Fruit fly (Drosophila melanogaster) whole organism, embryonic: ENCODE results near the gene CG9289.

Source experiments
- Adf1 ChIP-seq: fragments of 200-800 bp; sonication (Bioruptor generic); IDR thresholded peaks from 2 replicates; pipeline ENCODE4 v1.3.6; 2022; ENCODE audit warnings: missing biosample characterization, missing genetic modification characterization
- B-H2 ChIP-seq: fragments of 200-800 bp; sonication (Bioruptor generic); optimal IDR thresholded peaks from 2 replicates; lab custom pipeline; 2018; ENCODE audit warnings: missing biosample characterization, mild to moderate bottlenecking, missing genetic modification characterization
- CG10321 ChIP-seq: fragments of 200-800 bp; sonication (Bioruptor generic); IDR thresholded peaks from 2 replicates; pipeline ENCODE4 v1.3.6; 2022; ENCODE audit warnings: missing biosample characterization, missing genetic modification characterization
- CG10543 ChIP-seq: fragments of 200-800 bp; sonication (Bioruptor generic); optimal IDR thresholded peaks from 3 replicates; lab custom pipeline; 2017; ENCODE audit warnings: missing biosample characterization, mild to moderate bottlenecking, missing genetic modification characterization, moderate library complexity
- CG10959 ChIP-seq: fragments of 200-800 bp; sonication (Bioruptor generic); IDR thresholded peaks from 2 replicates; pipeline ENCODE4 v1.3.6; 2022; ENCODE audit warnings: missing biosample characterization, missing genetic modification characterization
- CG12071 ChIP-seq: fragments of 200-800 bp; sonication (Bioruptor generic); optimal IDR thresholded peaks from 3 replicates; lab custom pipeline; 2018; ENCODE audit warnings: missing biosample characterization, mild to moderate bottlenecking, missing genetic modification characterization
- CG12104 ChIP-seq: fragments of 200-800 bp; sonication (Bioruptor generic); optimal IDR thresholded peaks from 3 replicates; lab custom pipeline; 2016; ENCODE audit warnings: missing biosample characterization, missing genetic modification characterization
- CG12219 ChIP-seq: fragments of 200-800 bp; sonication (Bioruptor generic); optimal IDR thresholded peaks from 3 replicates; lab custom pipeline; 2018; ENCODE audit warnings: missing biosample characterization, mild to moderate bottlenecking, missing genetic modification characterization
- CG15011 ChIP-seq: fragments of 200-800 bp; sonication (Bioruptor generic); optimal IDR thresholded peaks from 3 replicates; lab custom pipeline; 2018; ENCODE audit warnings: missing biosample characterization, mild to moderate bottlenecking, missing genetic modification characterization
- CG15514 ChIP-seq: fragments of 200-800 bp; sonication (Bioruptor generic); optimal IDR thresholded peaks from 3 replicates; lab custom pipeline; 2017; ENCODE audit warnings: missing biosample characterization, missing genetic modification characterization, mild to moderate bottlenecking, moderate library complexity, missing genetic modification reagents
- CG2199 ChIP-seq: fragments of 200-800 bp; sonication (Bioruptor generic); IDR thresholded peaks from 3 replicates; pipeline ENCODE4 v1.3.6; 2022; ENCODE audit warnings: missing biosample characterization, missing genetic modification characterization
- CG2678 ChIP-seq: fragments of 200-800 bp; sonication (Bioruptor generic); optimal IDR thresholded peaks from 3 replicates; lab custom pipeline; 2019; ENCODE audit warnings: missing biosample characterization, mild to moderate bottlenecking, missing genetic modification characterization, moderate library complexity
- CG32772 ChIP-seq: fragments of 200-800 bp; sonication (Bioruptor generic); IDR thresholded peaks from 2 replicates; pipeline ENCODE4 v1.3.6; 2022; ENCODE audit warnings: missing biosample characterization, missing genetic modification characterization
- CG34376 ChIP-seq: fragments of 200-800 bp; sonication (Bioruptor generic); optimal IDR thresholded peaks from 2 replicates; lab custom pipeline; 2018; ENCODE audit warnings: missing biosample characterization, mild to moderate bottlenecking, missing genetic modification characterization
- CG5953 ChIP-seq: fragments of 200-800 bp; sonication (Bioruptor generic); IDR thresholded peaks from 2 replicates; pipeline ENCODE4 v1.3.6; 2022; ENCODE audit warnings: missing biosample characterization, missing genetic modification characterization
- CG7357 ChIP-seq: fragments of 200-800 bp; sonication (Bioruptor generic); IDR thresholded peaks from 3 replicates; pipeline ENCODE4 v1.3.6; 2022; ENCODE audit warnings: missing biosample characterization, missing genetic modification characterization
- CG7745 ChIP-seq: fragments of 200-800 bp; sonication (Bioruptor generic); optimal IDR thresholded peaks from 2 replicates; lab custom pipeline; 2018; ENCODE audit warnings: missing biosample characterization, mild to moderate bottlenecking, missing genetic modification characterization, moderate library complexity
- CG7839 ChIP-seq: fragments of 200-800 bp; sonication (Bioruptor generic); optimal IDR thresholded peaks from 3 replicates; lab custom pipeline; 2018; ENCODE audit warnings: missing biosample characterization, mild to moderate bottlenecking, missing genetic modification characterization, moderate library complexity
- CG8359 ChIP-seq: fragments of 200-800 bp; sonication (Bioruptor generic); optimal IDR thresholded peaks from 2 replicates; lab custom pipeline; 2017; ENCODE audit warnings: missing biosample characterization, mild to moderate bottlenecking, missing genetic modification characterization, borderline replicate concordance
- CG9215 ChIP-seq: fragments of 200-800 bp; sonication (Bioruptor generic); IDR thresholded peaks from 2 replicates; pipeline ENCODE4 v1.3.6; 2022; ENCODE audit warnings: missing biosample characterization, missing genetic modification characterization
- CG9932 ChIP-seq: fragments of 200-800 bp; sonication (Bioruptor generic); IDR thresholded peaks from 2 replicates; pipeline ENCODE4 v1.3.6; 2022; ENCODE audit warnings: missing biosample characterization, missing genetic modification characterization
- CoRest ChIP-seq: fragments of 200-800 bp; sonication (Bioruptor generic); optimal IDR thresholded peaks from 3 replicates; lab custom pipeline; 2018; ENCODE audit warnings: missing biosample characterization, mild to moderate bottlenecking, missing genetic modification characterization, moderate library complexity
- CrebB ChIP-seq: fragments of 200-800 bp; sonication (Bioruptor generic); optimal IDR thresholded peaks from 3 replicates; lab custom pipeline; 2018; ENCODE audit warnings: missing biosample characterization, mild to moderate bottlenecking, missing genetic modification characterization
- HHEX ChIP-seq: fragments of 200-800 bp; sonication (Bioruptor generic); optimal IDR thresholded peaks from 3 replicates; lab custom pipeline; 2017; ENCODE audit warnings: missing biosample characterization, mild to moderate bottlenecking, missing genetic modification characterization, missing genetic modification reagents
- NK7.1 ChIP-seq: fragments of 200-800 bp; sonication (Bioruptor generic); optimal IDR thresholded peaks from 3 replicates; lab custom pipeline; 2016; ENCODE audit warnings: missing biosample characterization, missing genetic modification characterization
- PHDP ChIP-seq: fragments of 200-800 bp; sonication (Bioruptor generic); optimal IDR thresholded peaks from 3 replicates; lab custom pipeline; 2018; ENCODE audit warnings: missing biosample characterization, mild to moderate bottlenecking, missing genetic modification characterization, moderate library complexity
- Rfx ChIP-seq: fragments of 200-800 bp; sonication (Bioruptor generic); IDR thresholded peaks from 2 replicates; pipeline ENCODE4 v1.3.6; 2022; ENCODE audit warnings: missing biosample characterization, missing genetic modification characterization
- Side ChIP-seq: fragments of 200-800 bp; sonication (Bioruptor generic); optimal IDR thresholded peaks from 2 replicates; lab custom pipeline; 2016; ENCODE audit warnings: missing biosample characterization, missing genetic modification characterization
- Stat92E ChIP-seq, 3 experiments: fragments of >200 bp in 2 of 3; fragments of 200-800 bp in 1 of 3; sonication (Bioruptor generic) in 1 of 3; optimal IDR thresholded peaks; 2 replicates each; lab custom pipeline; 2017 to 2019; ENCODE audit warnings: missing biosample characterization in 3 of 3, missing genetic modification characterization in 3 of 3, mild to moderate bottlenecking in 1 of 3, moderate library complexity in 1 of 3
- ash1 ChIP-seq: fragments of 200-800 bp; sonication (Bioruptor generic); optimal IDR thresholded peaks from 2 replicates; lab custom pipeline; 2018; ENCODE audit warnings: missing biosample characterization, mild to moderate bottlenecking, missing genetic modification characterization
- bcd ChIP-seq: fragments of 200-800 bp; sonication (Bioruptor generic); optimal IDR thresholded peaks from 2 replicates; lab custom pipeline; 2017; ENCODE audit warnings: missing biosample characterization, mild to moderate bottlenecking, missing genetic modification characterization
- bsh ChIP-seq, 2 experiments: fragments of 200-800 bp; sonication (Bioruptor generic); optimal IDR thresholded peaks; 2 replicates each; lab custom pipeline; 2017 to 2018; ENCODE audit warnings: mild to moderate bottlenecking in 2 of 2, missing biosample characterization in 2 of 2, missing genetic modification characterization in 2 of 2, moderate library complexity in 1 of 2
- chm ChIP-seq: fragments of 200-800 bp; sonication (Bioruptor generic); IDR thresholded peaks from 2 replicates; pipeline ENCODE4 v1.3.6; 2022; ENCODE audit warnings: missing biosample characterization, missing genetic modification characterization
- ems ChIP-seq: fragments of 200-800 bp; sonication (Bioruptor generic); optimal IDR thresholded peaks from 3 replicates; lab custom pipeline; 2016; ENCODE audit warnings: missing biosample characterization, missing genetic modification characterization
- exex ChIP-seq: fragments of 200-800 bp; sonication (Bioruptor generic); optimal IDR thresholded peaks from 4 replicates; lab custom pipeline; 2018; ENCODE audit warnings: missing biosample characterization, mild to moderate bottlenecking, missing genetic modification characterization, moderate library complexity
- gcm ChIP-seq: fragments of 200-800 bp; sonication (Bioruptor generic); optimal IDR thresholded peaks from 2 replicates; lab custom pipeline; 2019; ENCODE audit warnings: missing biosample characterization, mild to moderate bottlenecking, missing genetic modification characterization, moderate library complexity
- gro ChIP-seq: fragments of 200-800 bp; sonication (Bioruptor generic); optimal IDR thresholded peaks from 2 replicates; lab custom pipeline; 2016; ENCODE audit warnings: missing biosample characterization, missing genetic modification characterization
- kay ChIP-seq: fragments of 200-800 bp; sonication (Bioruptor generic); optimal IDR thresholded peaks from 2 replicates; lab custom pipeline; 2016; ENCODE audit warnings: missing biosample characterization, missing genetic modification characterization
- mirr ChIP-seq: fragments of 200-800 bp; sonication (Bioruptor generic); optimal IDR thresholded peaks from 3 replicates; lab custom pipeline; 2018; ENCODE audit warnings: missing biosample characterization, mild to moderate bottlenecking, missing genetic modification characterization
- pfk ChIP-seq: fragments of 200-800 bp; sonication (Bioruptor generic); optimal IDR thresholded peaks from 2 replicates; lab custom pipeline; 2018; ENCODE audit warnings: missing biosample characterization, mild to moderate bottlenecking, missing genetic modification characterization, moderate library complexity
- pum ChIP-seq: fragments of 200-800 bp; sonication (Bioruptor generic); optimal IDR thresholded peaks from 2 replicates; lab custom pipeline; 2016; ENCODE audit warnings: missing biosample characterization, missing genetic modification characterization
- ranshi ChIP-seq: fragments of 200-800 bp; sonication (Bioruptor generic); IDR thresholded peaks from 2 replicates; pipeline ENCODE4 v1.3.6; 2022; ENCODE audit warnings: missing biosample characterization, missing genetic modification characterization
- salm ChIP-seq: fragments of 200-800 bp; sonication (Bioruptor generic); optimal IDR thresholded peaks from 2 replicates; lab custom pipeline; 2018; ENCODE audit warnings: missing biosample characterization, mild to moderate bottlenecking, missing genetic modification characterization
- sd ChIP-seq: fragments of 200-800 bp; sonication (Bioruptor generic); optimal IDR thresholded peaks from 3 replicates; lab custom pipeline; 2018; ENCODE audit warnings: missing biosample characterization, mild to moderate bottlenecking, missing genetic modification characterization, moderate library complexity
- sr ChIP-seq: fragments of 200-800 bp; sonication (Bioruptor generic); IDR thresholded peaks from 3 replicates; pipeline ENCODE4 v1.3.6; 2022; ENCODE audit warnings: missing biosample characterization, missing genetic modification characterization
- tgo ChIP-seq: fragments of 200-800 bp; sonication (Bioruptor generic); IDR thresholded peaks from 3 replicates; pipeline ENCODE4 v1.3.6; 2022; ENCODE audit warnings: missing biosample characterization, missing genetic modification characterization
- tio ChIP-seq: fragments of 200-800 bp; sonication (Bioruptor generic); optimal IDR thresholded peaks from 2 replicates; lab custom pipeline; 2017; ENCODE audit warnings: missing biosample characterization, missing genetic modification characterization, inconsistent platforms
- trh ChIP-seq: fragments of 200-800 bp; sonication (Bioruptor generic); optimal IDR thresholded peaks from 2 replicates; lab custom pipeline; 2016; ENCODE audit warnings: missing biosample characterization, missing genetic modification characterization
- usp ChIP-seq: fragments of >200 bp; optimal IDR thresholded peaks from 2 replicates; lab custom pipeline; 2017; ENCODE audit warnings: missing biosample characterization, missing genetic modification characterization
- z ChIP-seq: fragments of 200-800 bp; sonication (Bioruptor generic); IDR thresholded peaks from 3 replicates; pipeline ENCODE4 v1.3.6; 2022; ENCODE audit warnings: missing biosample characterization, missing genetic modification characterization

The CG9289 gene

dm6 chr2L:8694250-8694704 is 10.1 kb upstream of the CG9289 start (continued):
- peak in 1 of 2 experiments; percentile 17 for TF ChIP-seq bsh (GFP tag; optimal IDR thresholded peaks at IDR 0.05; lab: Kevin White, UChicago)
- TF ChIP-seq CG12071 = peak; percentile 19
- TF ChIP-seq kay (GFP tag; lab: Kevin White, UChicago) = peak; percentile 24
- TF ChIP-seq bcd = no peak
- TF ChIP-seq tio (GFP tag; lab: Kevin White, UChicago) = no peak
- TF ChIP-seq CG8359 (GFP tag; lab: Kevin White, UChicago) = peak; percentile 23
- TF ChIP-seq NK7.1 (GFP tag; lab: Kevin White, UChicago) = no peak
- no peak for TF ChIP-seq usp (GFP tag; lab: Kevin White, UChicago)
- TF ChIP-seq CG15011 (GFP tag; lab: Kevin White, UChicago) = peak; percentile 10
- no peak for TF ChIP-seq sr (GFP tag; lab: Robert Waterston, UW)
- peak; percentile 35 for TF ChIP-seq ash1 (GFP tag; lab: Kevin White, UChicago)
- TF ChIP-seq trh (GFP tag; lab: Kevin White, UChicago) = no peak
- TF ChIP-seq CG5953 = 0 out of 2 replicates have a peak, but pooled peaks have one; percentile 11
- TF ChIP-seq pfk (GFP tag; lab: Kevin White, UChicago) = no peak
- TF ChIP-seq chm = peak; percentile 63; the same call in 1 of the 2 replicates
- peak; percentile 81 for TF ChIP-seq Adf1 (GFP tag; lab: Robert Waterston, UW)
- no peak for TF ChIP-seq pum (GFP tag; lab: Kevin White, UChicago)
- TF ChIP-seq Side (GFP tag; lab: Kevin White, UChicago) = peak; percentile 13
- TF ChIP-seq PHDP (tag; lab: Kevin White, UChicago) = peak; percentile 18
- TF ChIP-seq HHEX = peak; percentile 7
- peak; percentile 95 for TF ChIP-seq CG34376 (GFP tag; lab: Kevin White, UChicago)
- TF ChIP-seq gcm (GFP tag; lab: Kevin White, UChicago) = peak; percentile 19
- TF ChIP-seq CG2199 (GFP tag; lab: Robert Waterston, UW) = peak; percentile 92; the same call in 2 of the 3 replicates
- no peak for TF ChIP-seq tgo
- TF ChIP-seq salm (tag; lab: Kevin White, UChicago) = no peak
- TF ChIP-seq mirr (GFP tag; lab: Kevin White, UChicago) = peak; percentile 89
- peak; percentile 12 for TF ChIP-seq B-H2 (GFP tag; lab: Kevin White, UChicago)
- peak; percentile 42 for TF ChIP-seq CG15514 (GFP tag; lab: Kevin White, UChicago)
- peak; percentile 13 for TF ChIP-seq CG12104 (GFP tag; lab: Kevin White, UChicago)
- peak in 1 of 3 experiments; percentile 6 for TF ChIP-seq Stat92E (GFP tag; optimal IDR thresholded peaks at IDR 0.05; lab: Kevin White, UChicago)
- TF ChIP-seq CG9932 = peak; percentile 45; the same call in 1 of the 2 replicates
- peak; percentile 48 for TF ChIP-seq CG2678
- TF ChIP-seq sd (tag; lab: Kevin White, UChicago) = peak; percentile 29
- TF ChIP-seq ems (GFP tag; lab: Kevin White, UChicago) = no peak
- no peak for TF ChIP-seq CG9215
- peak; percentile 41; the same call in 1 of the 2 replicates for TF ChIP-seq Rfx (GFP tag; lab: Robert Waterston, UW)
- TF ChIP-seq CG10543 (GFP tag; lab: Kevin White, UChicago) = peak; percentile 87
- TF ChIP-seq CoRest = no peak
- 0 out of 3 replicates have a peak, but pooled peaks have one; percentile 13 for TF ChIP-seq z (GFP tag; lab: Robert Waterston, UW)
- no peak for TF ChIP-seq CG10959 (GFP tag; lab: Robert Waterston, UW)
- no peak for TF ChIP-seq ranshi (GFP tag; lab: Robert Waterston, UW)
- TF ChIP-seq CG32772 (GFP tag; lab: Robert Waterston, UW) = 0 out of 2 replicates have a peak, but pooled peaks have one; percentile 13
- peak; percentile 70 for TF ChIP-seq gro (GFP tag; lab: Kevin White, UChicago)
- peak; percentile 55 for TF ChIP-seq CrebB (tag; lab: Kevin White, UChicago)
- peak; percentile 7 for TF ChIP-seq CG7839 (tag; lab: Kevin White, UChicago)
- no peak for TF ChIP-seq CG10321 (GFP tag; lab: Robert Waterston, UW)
- TF ChIP-seq exex (tag; lab: Kevin White, UChicago) = peak; percentile 98
- no peak for TF ChIP-seq CG7357
- no peak for TF ChIP-seq CG7745 (tag; lab: Kevin White, UChicago)
- peak; percentile 43 for TF ChIP-seq CG12219 (GFP tag; lab: Kevin White, UChicago)
